Worm (Caenorhabditis elegans) whole organism, L1 larva: Measurements from ENCODE around the gene nhr-56.

Experiments used
- C34B4.2 ChIP-seq: sonication (generic microtip); optimal IDR thresholded peaks from 2 replicates; lab custom pipeline; 2017; ENCODE audit warnings: mild to moderate bottlenecking, missing genetic modification characterization, missing compliant biosample characterization
- F16B12.6 ChIP-seq: fragments of 150-350 bp; optimal IDR thresholded peaks from 2 replicates; lab custom pipeline; 2014; ENCODE audit warnings: missing biosample characterization, missing genetic modification characterization
- Y116A8C.19 ChIP-seq: sonication (generic microtip); optimal IDR thresholded peaks from 2 replicates; lab custom pipeline; 2016; ENCODE audit warnings: missing compliant biosample characterization, missing genetic modification characterization, borderline replicate concordance
- aha-1 ChIP-seq: fragments of 150-350 bp; optimal IDR thresholded peaks from 2 replicates; lab custom pipeline; 2014; ENCODE audit warnings: missing biosample characterization, missing genetic modification characterization
- aly-2 ChIP-seq: fragments of 150-350 bp; optimal IDR thresholded peaks from 2 replicates; lab custom pipeline; 2014; ENCODE audit warnings: missing biosample characterization, missing genetic modification characterization
- ama-1 ChIP-seq: fragments of 150-350 bp; optimal IDR thresholded peaks from 2 replicates; lab custom pipeline; 2014
- ceh-63 ChIP-seq: fragments of 200-800 bp; sonication (Bioruptor generic); optimal IDR thresholded peaks from 2 replicates; lab custom pipeline; 2018; ENCODE audit warnings: mild to moderate bottlenecking, missing genetic modification characterization, missing compliant biosample characterization
- ceh-90 ChIP-seq: sonication (generic microtip); optimal IDR thresholded peaks from 2 replicates; lab custom pipeline; 2016; ENCODE audit warnings: missing genetic modification characterization, missing compliant biosample characterization
- dsc-1 ChIP-seq: sonication (generic microtip); optimal IDR thresholded peaks from 2 replicates; lab custom pipeline; 2016; ENCODE audit warnings: mild to moderate bottlenecking, missing genetic modification characterization, missing compliant biosample characterization
- efl-1 ChIP-seq, 4 experiments: fragments of 150-350 bp; optimal IDR thresholded peaks in 3 of 4; peaks in 1 of 4; 1 replicate in 1 of 4; 2 replicates in 3 of 4; lab custom pipeline; 2014; ENCODE audit warnings: missing biosample characterization in 2 of 4, missing genetic modification characterization in 2 of 4, missing genetic modification reagents in 2 of 4
- efl-3 ChIP-seq: fragments of 200-800 bp; sonication (Bioruptor generic); optimal IDR thresholded peaks from 2 replicates; lab custom pipeline; 2018; ENCODE audit warnings: mild to moderate bottlenecking, missing genetic modification characterization, missing compliant biosample characterization
- elt-3 ChIP-seq, 6 experiments: fragments of 150-350 bp in 1 of 6; sonication (generic microtip); optimal IDR thresholded peaks; 2 replicates each; lab custom pipeline; 2017 to 2018; ENCODE audit warnings: missing biosample characterization in 6 of 6, missing genetic modification characterization in 6 of 6, inconsistent platforms in 1 of 6
- ets-5 ChIP-seq: fragments of 200-800 bp; sonication (Bioruptor generic); IDR thresholded peaks from 2 replicates; pipeline ENCODE4 v1.3.6; 2022; ENCODE audit warnings: missing genetic modification characterization, missing compliant biosample characterization
- fkh-10 ChIP-seq: sonication (generic microtip); optimal IDR thresholded peaks from 2 replicates; lab custom pipeline; 2017; ENCODE audit warnings: missing biosample characterization, missing genetic modification reagents, missing genetic modification characterization
- fkh-4 ChIP-seq: sonication (generic microtip); optimal IDR thresholded peaks from 2 replicates; lab custom pipeline; 2016; ENCODE audit warnings: missing compliant biosample characterization, missing genetic modification characterization, borderline replicate concordance
- fkh-8 ChIP-seq: sonication (generic microtip); optimal IDR thresholded peaks from 2 replicates; lab custom pipeline; 2016; ENCODE audit warnings: mild to moderate bottlenecking, missing genetic modification characterization, missing compliant biosample characterization
- grh-1 ChIP-seq: fragments of 200-800 bp; sonication (Bioruptor generic); IDR thresholded peaks from 2 replicates; pipeline ENCODE4 v1.3.6; 2022; ENCODE audit warnings: missing genetic modification reagents, missing genetic modification characterization, missing compliant biosample characterization
- hpl-2 ChIP-seq: fragments of 150-350 bp; optimal IDR thresholded peaks from 2 replicates; lab custom pipeline; 2014; ENCODE audit warnings: missing biosample characterization, missing genetic modification reagents, missing genetic modification characterization
- isw-1 ChIP-seq: fragments of 200-800 bp; sonication (Bioruptor generic); IDR thresholded peaks from 2 replicates; pipeline ENCODE4 v1.3.6; 2022; ENCODE audit warnings: missing genetic modification characterization, missing compliant biosample characterization
- jun-1 ChIP-seq: fragments of 150-350 bp; optimal IDR thresholded peaks from 2 replicates; lab custom pipeline; 2014; ENCODE audit warnings: missing biosample characterization, missing genetic modification reagents, missing genetic modification characterization
- lin-13 ChIP-seq: fragments of 150-350 bp; optimal IDR thresholded peaks from 2 replicates; lab custom pipeline; 2014; ENCODE audit warnings: missing biosample characterization, missing genetic modification reagents, missing genetic modification characterization
- lin-15B ChIP-seq: fragments of 150-350 bp; sonication (generic microtip); optimal IDR thresholded peaks from 3 replicates; lab custom pipeline; 2014; ENCODE audit warnings: missing biosample characterization, missing genetic modification characterization
- lin-39 ChIP-seq: fragments of 150-350 bp; optimal IDR thresholded peaks from 2 replicates; lab custom pipeline; 2014; ENCODE audit warnings: missing biosample characterization, missing genetic modification reagents, missing genetic modification characterization
- lir-3 ChIP-seq: sonication (generic microtip); optimal IDR thresholded peaks from 2 replicates; lab custom pipeline; 2016; ENCODE audit warnings: mild to moderate bottlenecking, missing genetic modification characterization, moderate library complexity, missing compliant biosample characterization; ENCODE audit not compliant: poor library complexity
- lsy-2 ChIP-seq, 2 experiments: fragments of 150-350 bp; optimal IDR thresholded peaks; 2 replicates each; lab custom pipeline; 2014; ENCODE audit warnings: missing biosample characterization in 2 of 2, missing genetic modification characterization in 2 of 2
- mef-2 ChIP-seq: fragments of 150-350 bp; optimal IDR thresholded peaks from 2 replicates; lab custom pipeline; 2014; ENCODE audit warnings: missing biosample characterization, missing genetic modification characterization
- mep-1 ChIP-seq: fragments of 150-350 bp; optimal IDR thresholded peaks from 2 replicates; lab custom pipeline; 2014; ENCODE audit warnings: missing biosample characterization, missing genetic modification characterization
- nhr-12 ChIP-seq: sonication (generic microtip); optimal IDR thresholded peaks from 2 replicates; lab custom pipeline; 2017; ENCODE audit warnings: missing biosample characterization, missing genetic modification characterization
- nhr-19 ChIP-seq: fragments of 200-800 bp; sonication (Bioruptor generic); conservative IDR thresholded peaks from 2 replicates; pipeline ENCODE4 v1.3.6; 2022; ENCODE audit warnings: missing genetic modification characterization, missing compliant biosample characterization
- nhr-237 ChIP-seq: fragments of 150-350 bp; optimal IDR thresholded peaks from 2 replicates; lab custom pipeline; 2014; ENCODE audit warnings: missing biosample characterization, missing genetic modification characterization
- nhr-47 ChIP-seq: sonication (generic microtip); optimal IDR thresholded peaks from 2 replicates; lab custom pipeline; 2016; ENCODE audit warnings: mild to moderate bottlenecking, missing genetic modification characterization, moderate library complexity, missing compliant biosample characterization
- nhr-71 ChIP-seq: sonication (generic microtip); optimal IDR thresholded peaks from 2 replicates; lab custom pipeline; 2016; ENCODE audit warnings: mild to moderate bottlenecking, missing genetic modification characterization, moderate library complexity, missing compliant biosample characterization
- nhr-76 ChIP-seq: sonication (generic microtip); optimal IDR thresholded peaks from 2 replicates; lab custom pipeline; 2017; ENCODE audit warnings: missing biosample characterization, missing genetic modification characterization
- nhr-77 ChIP-seq: fragments of 150-350 bp; optimal IDR thresholded peaks from 2 replicates; lab custom pipeline; 2014; ENCODE audit warnings: missing biosample characterization, missing genetic modification characterization
- nhr-84 ChIP-seq: sonication (generic microtip); optimal IDR thresholded peaks from 2 replicates; lab custom pipeline; 2017; ENCODE audit warnings: missing biosample characterization, missing genetic modification characterization
- nhr-85 ChIP-seq: sonication (generic microtip); peaks from one replicate; lab custom pipeline; 2016; ENCODE audit warnings: missing genetic modification characterization, inconsistent platforms, missing compliant biosample characterization
- nhr-90 ChIP-seq: sonication (generic microtip); optimal IDR thresholded peaks from 2 replicates; lab custom pipeline; 2016; ENCODE audit warnings: mild to moderate bottlenecking, missing genetic modification characterization, missing compliant biosample characterization; ENCODE audit not compliant: poor library complexity
- pag-3 ChIP-seq: sonication (generic microtip); optimal IDR thresholded peaks from 2 replicates; lab custom pipeline; 2017; ENCODE audit warnings: missing genetic modification characterization, mild to moderate bottlenecking, missing compliant biosample characterization, antibody characterized with exemption, borderline replicate concordance; ENCODE audit not compliant: insufficient read depth
- pax-3 ChIP-seq: fragments of 200-800 bp; sonication (Bioruptor generic); optimal IDR thresholded peaks from 2 replicates; lab custom pipeline; 2018; ENCODE audit warnings: mild to moderate bottlenecking, missing genetic modification characterization, moderate library complexity, missing compliant biosample characterization
- pqm-1 ChIP-seq: sonication (generic microtip); optimal IDR thresholded peaks from 3 replicates; lab custom pipeline; 2017; ENCODE audit warnings: missing biosample characterization, missing genetic modification characterization
- skn-1 ChIP-seq: fragments of 150-350 bp; optimal IDR thresholded peaks from 2 replicates; lab custom pipeline; 2014; ENCODE audit warnings: missing biosample characterization, missing genetic modification characterization
- snu-23 ChIP-seq: sonication (generic microtip); optimal IDR thresholded peaks from 2 replicates; lab custom pipeline; 2016; ENCODE audit warnings: missing genetic modification characterization, missing compliant biosample characterization
- sox-4 ChIP-seq: sonication (generic microtip); optimal IDR thresholded peaks from 2 replicates; lab custom pipeline; 2016; ENCODE audit warnings: missing genetic modification characterization, missing compliant biosample characterization
- sptf-1 ChIP-seq: fragments of 150-350 bp; optimal IDR thresholded peaks from 2 replicates; lab custom pipeline; 2014; ENCODE audit warnings: missing biosample characterization, missing genetic modification characterization
- sup-37 ChIP-seq: fragments of 200-800 bp; sonication (Bioruptor generic); optimal IDR thresholded peaks from 2 replicates; lab custom pipeline; 2018; ENCODE audit warnings: mild to moderate bottlenecking, missing genetic modification characterization, missing compliant biosample characterization
- tlp-1 ChIP-seq: fragments of 150-350 bp; optimal IDR thresholded peaks from 2 replicates; lab custom pipeline; 2014; ENCODE audit warnings: missing biosample characterization, missing genetic modification characterization
- unc-30 ChIP-seq: sonication (generic microtip); optimal IDR thresholded peaks from 2 replicates; lab custom pipeline; 2017; ENCODE audit warnings: missing biosample characterization, missing genetic modification characterization
- unc-62 ChIP-seq: fragments of 150-350 bp; optimal IDR thresholded peaks from 2 replicates; lab custom pipeline; 2014; ENCODE audit warnings: missing biosample characterization, missing genetic modification reagents, missing genetic modification characterization
- unc-86 ChIP-seq: sonication (generic microtip); optimal IDR thresholded peaks from 2 replicates; lab custom pipeline; 2016; ENCODE audit warnings: missing genetic modification characterization, missing compliant biosample characterization
- zip-4 ChIP-seq: fragments of 200-800 bp; sonication (Bioruptor generic); optimal IDR thresholded peaks from 2 replicates; lab custom pipeline; 2018; ENCODE audit warnings: mild to moderate bottlenecking, missing genetic modification characterization, moderate library complexity, missing compliant biosample characterization
- ztf-11 ChIP-seq, 2 experiments: sonication (generic microtip); optimal IDR thresholded peaks; 2 replicates each; lab custom pipeline; 2016 to 2017; ENCODE audit warnings: missing genetic modification characterization in 2 of 2, missing biosample characterization in 1 of 2, missing compliant biosample characterization in 1 of 2

The nhr-56 gene

ce11 chrV:2255191-2255590 lies 36.4 kb downstream of the nhr-56 start, which contains the start of gene F41B5.1:
TSS of gene F41B5.1 (plus strand) at chrV:2255533.
- peak in 1 of 2 experiments; percentile 3 for TF ChIP-seq lsy-2 (tag; optimal IDR thresholded peaks at IDR 0.05; lab: Kevin White, UChicago)
- TF ChIP-seq isw-1, result peak; percentile 9; the same call in 1 of the 2 replicates

- peak; percentile 80 for TF ChIP-seq nhr-85 (tag; lab: Kevin White, UChicago)
- no peak for TF ChIP-seq zip-4 (GFP tag; lab: Kevin White, UChicago)
- TF ChIP-seq aly-2 (tag; lab: Kevin White, UChicago), result no peak
- no peak for TF ChIP-seq efl-3 (GFP tag; lab: Kevin White, UChicago)
- TF ChIP-seq nhr-237 (tag; lab: Kevin White, UChicago), result no peak
- TF ChIP-seq nhr-19 (GFP tag; lab: Robert Waterston, UW), result no peak; the same call in 1 of the 2 replicates
- TF ChIP-seq unc-30, result no peak
- peak; percentile 97 for TF ChIP-seq skn-1
- no peak for TF ChIP-seq nhr-77
- no peak for TF ChIP-seq nhr-76
- peak; percentile 2 to 43 for TF ChIP-seq lsy-2 (tag; optimal IDR thresholded peaks at IDR 0.05; lab: Kevin White, UChicago)
- no peak for TF ChIP-seq F16B12.6 (tag; lab: Kevin White, UChicago)
- no peak for TF ChIP-seq sox-4 (tag; lab: Kevin White, UChicago)
- peak; percentile 34 for TF ChIP-seq mep-1 (tag; lab: Kevin White, UChicago)
- no peak for TF ChIP-seq hpl-2 (GFP tag; lab: Kevin White, UChicago)
- no peak for TF ChIP-seq unc-62 (GFP tag; lab: Kevin White, UChicago)
- TF ChIP-seq lin-13 (GFP tag; lab: Kevin White, UChicago), result no peak
- TF ChIP-seq pag-3, result no peak
- no peak for TF ChIP-seq ama-1 (lab: Kevin White, UChicago)
- no peak for TF ChIP-seq nhr-12 (tag; lab: Kevin White, UChicago)
- TF ChIP-seq nhr-47 (tag; lab: Kevin White, UChicago), result no peak
- no peak for TF ChIP-seq unc-86 (tag; lab: Kevin White, UChicago)
- no peak for TF ChIP-seq nhr-84 (tag; lab: Kevin White, UChicago)
- TF ChIP-seq lin-39, result no peak
- no peak for TF ChIP-seq ceh-63
- no peak for TF ChIP-seq Y116A8C.19 (tag; lab: Kevin White, UChicago)
- TF ChIP-seq ets-5 (GFP tag; lab: Robert Waterston, UW), result no peak
- no peak for TF ChIP-seq jun-1 (tag; lab: Kevin White, UChicago)
- no peak for TF ChIP-seq pqm-1 (tag; lab: Kevin White, UChicago)
- TF ChIP-seq tlp-1 (tag; lab: Kevin White, UChicago), result no peak
- no peak for TF ChIP-seq fkh-8 (tag; lab: Kevin White, UChicago)
- TF ChIP-seq lir-3, result no peak
- no peak for TF ChIP-seq ceh-90 (tag; lab: Kevin White, UChicago)
- peak; percentile 36 to 51 for TF ChIP-seq efl-1 (optimal IDR thresholded peaks at IDR 0.05; lab: Kevin White, UChicago)
- TF ChIP-seq efl-1 (GFP tag; optimal IDR thresholded peaks at IDR 0.05 in 1 of 2; lab: Kevin White, UChicago), result no peak
- TF ChIP-seq lin-15B (tag; lab: Kevin White, UChicago), result no peak
- TF ChIP-seq ztf-11 (tag; optimal IDR thresholded peaks at IDR 0.05; lab: Kevin White, UChicago), result no peak
- no peak for TF ChIP-seq isw-1
- peak; percentile 57 for TF ChIP-seq snu-23 (GFP tag; lab: Kevin White, UChicago)
- TF ChIP-seq sup-37, result no peak
- TF ChIP-seq aha-1, result no peak
- TF ChIP-seq elt-3 (tag; optimal IDR thresholded peaks at IDR 0.05; lab: Kevin White, UChicago), result peak in 1 of 6 experiments; percentile 6
- TF ChIP-seq fkh-4 (tag; lab: Kevin White, UChicago), result no peak
- TF ChIP-seq grh-1 (GFP tag; lab: Robert Waterston, UW), result no peak
- TF ChIP-seq dsc-1 (tag; lab: Kevin White, UChicago), result no peak
- no peak for TF ChIP-seq pax-3 (tag; lab: Kevin White, UChicago)
- no peak for TF ChIP-seq nhr-90
- TF ChIP-seq sptf-1 (tag; lab: Kevin White, UChicago), result no peak
- no peak for TF ChIP-seq C34B4.2
- no peak for TF ChIP-seq mef-2 (tag; lab: Kevin White, UChicago)
- peak; percentile 57 for TF ChIP-seq nhr-71
- TF ChIP-seq fkh-10 (GFP tag; lab: Kevin White, UChicago), result no peak
These were observed 40.9 kb downstream of the nhr-56 start, which contains the start of gene nhr-182 for ce11 chrV:2259750-2260149. TSS of gene nhr-182 (minus strand) at chrV:2259927.
